Worm (Caenorhabditis elegans): ENCODE data around the gene C56E6.4.

Gene C56E6.4

ce11 chrII:6486344-6486743 lies 42.2 kb downstream of the C56E6.4 start:
- TF ChIP-seq klf-2 (GFP tag; conservative IDR thresholded peaks at IDR 0.05) (no peak), tab-1 (GFP tag; IDR thresholded peaks at IDR 0.05) (no peak), cog-1 (tag; optimal IDR thresholded peaks at IDR 0.05) (no peak), ztf-23 (GFP tag; IDR thresholded peaks at IDR 0.05) (no peak), ref-1 (GFP tag; conservative IDR thresholded peaks at IDR 0.05) (no peak), flt-1 (GFP tag; IDR thresholded peaks at IDR 0.05) (no peak), ztf-29 (GFP tag; IDR thresholded peaks at IDR 0.05) (no peak), T22C8.4 (GFP tag; IDR thresholded peaks at IDR 0.05) (no peak), med-1 (GFP tag; optimal IDR thresholded peaks at IDR 0.05; ENCODE audit: insufficient read depth) (no peak)

- TF ChIP-seq ztf-23 (GFP tag; IDR thresholded peaks at IDR 0.05) (no peak), tab-1 (GFP tag; IDR thresholded peaks at IDR 0.05) (no peak), T22C8.4 (GFP tag; IDR thresholded peaks at IDR 0.05) (no peak)
Measured at ce11 chrII:6484876-6485526, 43.5 kb downstream of the C56E6.4 start, which contains the start of the genes lido-16 and plpp-1.2. Gene lido-16, minus strand, starts transcription at chrII:6484976. Gene plpp-1.2, plus strand, starts transcription at chrII:6485476.

ce11 chrII:6482762-6483161 lies 45.8 kb downstream of the C56E6.4 start:
- TF ChIP-seq med-1 (GFP tag; optimal IDR thresholded peaks at IDR 0.05; ENCODE audit: insufficient read depth): no peak
- TF ChIP-seq ztf-29 (GFP tag; IDR thresholded peaks at IDR 0.05): no peak
- no peak for TF ChIP-seq T22C8.4 (GFP tag; IDR thresholded peaks at IDR 0.05)
- no peak for TF ChIP-seq ztf-23 (GFP tag; IDR thresholded peaks at IDR 0.05)
- TF ChIP-seq cog-1 (tag; optimal IDR thresholded peaks at IDR 0.05): no peak
- TF ChIP-seq klf-2 (GFP tag; conservative IDR thresholded peaks at IDR 0.05): no peak
- no peak for TF ChIP-seq flt-1 (GFP tag; IDR thresholded peaks at IDR 0.05)
- no peak for TF ChIP-seq tab-1 (GFP tag; IDR thresholded peaks at IDR 0.05)
- no peak for TF ChIP-seq ref-1 (GFP tag; conservative IDR thresholded peaks at IDR 0.05)

ce11 chrII:6482102-6482501 lies 46.4 kb downstream of the C56E6.4 start, which contains the start of gene del-10:
Gene del-10, minus strand, starts transcription at chrII:6482125.
- no peak for TF ChIP-seq cog-1 (tag; optimal IDR thresholded peaks at IDR 0.05)
- no peak for TF ChIP-seq T22C8.4 (GFP tag; IDR thresholded peaks at IDR 0.05)

ce11 chrII:6476655-6477054 lies 51.9 kb downstream of the C56E6.4 start, which contains the start of gene T28D9.4:
Gene T28D9.4, plus strand, starts transcription at chrII:6476955.
- no peak for TF ChIP-seq flt-1 (GFP tag; IDR thresholded peaks at IDR 0.05)

Measured in whole organism, midembryonic.